Fruit fly (Drosophila melanogaster): Measurements from ENCODE around the gene CG33303.
A peak's percentile ranks its signal among the peaks of the same experiment; 100 is the strongest.

Gene CG33303

dm6 chr2L:10387869-10388726 lies 12.5 kb upstream of the CG33303 start, which contains the start of gene da:
Gene da (plus strand): TSS chr2L:10388105.
- peak; percentile 31 for TF ChIP-seq noc (tag; optimal IDR thresholded peaks at IDR 0.05)

- no peak for TF ChIP-seq noc (tag; optimal IDR thresholded peaks at IDR 0.05)
Measured at dm6 chr2L:10386824-10387223, 11.3 kb upstream of the CG33303 start.

dm6 chr2L:10386208-10386805 lies 10.8 kb upstream of the CG33303 start, which contains the start of the genes Cdk1 and mRpS7:
Gene Cdk1 (minus strand): TSS chr2L:10386262.
Gene mRpS7 (plus strand): TSS chr2L:10386662.
- TF ChIP-seq noc (tag; optimal IDR thresholded peaks at IDR 0.05) = peak; percentile 53

dm6 chr2L:10381890-10382450 lies 6.4 kb upstream of the CG33303 start, which contains the start of gene CG5096:
Gene CG5096 (plus strand): TSS chr2L:10382263.
- TF ChIP-seq noc (tag; optimal IDR thresholded peaks at IDR 0.05) = peak; percentile 97

- TF ChIP-seq noc (tag; optimal IDR thresholded peaks at IDR 0.05) = no peak
Measured at dm6 chr2L:10379865-10380264, 4.3 kb upstream of the CG33303 start, which contains the start of gene gny. Gene gny (plus strand): TSS chr2L:10380103.

- TF ChIP-seq noc (tag; optimal IDR thresholded peaks at IDR 0.05) = no peak
Measured at dm6 chr2L:10378631-10379030, 3.1 kb upstream of the CG33303 start.

- no peak for TF ChIP-seq noc (tag; optimal IDR thresholded peaks at IDR 0.05)
Measured at dm6 chr2L:10376276-10376675, 719 bp upstream of the CG33303 start.

dm6 chr2L:10373605-10374269 lies 1.8 kb downstream of the CG33303 start, which contains the start of gene rho-5:
Gene rho-5 (minus strand): TSS chr2L:10373900.
- TF ChIP-seq noc (tag; optimal IDR thresholded peaks at IDR 0.05) = no peak

dm6 chr2L:10372297-10372696 lies 3.3 kb downstream of the CG33303 start:
- TF ChIP-seq noc (tag; optimal IDR thresholded peaks at IDR 0.05) = no peak

- TF ChIP-seq noc (tag; optimal IDR thresholded peaks at IDR 0.05) = no peak
Measured at dm6 chr2L:10366525-10366924, 9.0 kb downstream of the CG33303 start, which contains the start of gene CG5056. Gene CG5056 (plus strand): TSS chr2L:10366692.

- TF ChIP-seq noc (tag; optimal IDR thresholded peaks at IDR 0.05) = no peak
Measured at dm6 chr2L:10364229-10364628, 11.3 kb downstream of the CG33303 start, which contains the start of gene lft. Gene lft (plus strand): TSS chr2L:10364471.

- TF ChIP-seq noc (tag; optimal IDR thresholded peaks at IDR 0.05) = no peak
Measured at dm6 chr2L:10362408-10363067, 13.0 kb downstream of the CG33303 start, which contains the start of the genes Cand1 and pim. Gene Cand1 (minus strand): TSS chr2L:10362707. Gene pim (plus strand): TSS chr2L:10362989.

dm6 chr2L:10356508-10356907 lies 19.0 kb downstream of the CG33303 start, which contains the start of the genes CtsL4 and ClpP:
Gene CtsL4 (minus strand): TSS chr2L:10356597.
Gene ClpP (plus strand): TSS chr2L:10356795.
- no peak for TF ChIP-seq noc (tag; optimal IDR thresholded peaks at IDR 0.05)

- TF ChIP-seq noc (tag; optimal IDR thresholded peaks at IDR 0.05) = no peak
Measured at dm6 chr2L:10353871-10354270, 21.7 kb downstream of the CG33303 start, which contains the start of gene CG34367. Gene CG34367 (minus strand): TSS chr2L:10353905.

dm6 chr2L:10351130-10351529 lies 24.4 kb downstream of the CG33303 start:
- TF ChIP-seq noc (tag; optimal IDR thresholded peaks at IDR 0.05) = no peak

Measured in whole organism, larva.